Worm (Caenorhabditis elegans) whole organism, late embryonic: ENCODE results near the gene T26A8.4.

ENCODE experiments used
- F13H6.1 ChIP-seq: sonication (generic microtip); optimal IDR thresholded peaks from 2 replicates; lab custom pipeline; 2016; ENCODE audit warnings: missing genetic modification characterization, missing compliant biosample characterization
- K09A11.1 ChIP-seq: sonication (generic microtip); optimal IDR thresholded peaks from 2 replicates; lab custom pipeline; 2017; ENCODE audit warnings: antibody characterized with exemption, mild to moderate bottlenecking, missing genetic modification characterization, missing compliant biosample characterization; ENCODE audit not compliant: insufficient read depth
- ama-1 ChIP-seq: fragments of 150-350 bp; optimal IDR thresholded peaks from 2 replicates; lab custom pipeline; 2014
- ceh-48 ChIP-seq: sonication (generic microtip); optimal IDR thresholded peaks from 2 replicates; lab custom pipeline; 2016; ENCODE audit warnings: missing genetic modification characterization, inconsistent platforms, missing compliant biosample characterization
- ceh-9 ChIP-seq: sonication (generic microtip); optimal IDR thresholded peaks from 2 replicates; lab custom pipeline; 2016; ENCODE audit warnings: mild to moderate bottlenecking, missing genetic modification characterization, inconsistent platforms, missing compliant biosample characterization
- fkh-10 ChIP-seq: fragments of 150-350 bp; optimal IDR thresholded peaks from 2 replicates; lab custom pipeline; 2014; ENCODE audit warnings: missing biosample characterization, missing genetic modification reagents, missing genetic modification characterization
- fkh-6 ChIP-seq: sonication (generic microtip); optimal IDR thresholded peaks from 2 replicates; lab custom pipeline; 2016; ENCODE audit warnings: missing genetic modification characterization, missing compliant biosample characterization
- hlh-30 ChIP-seq: sonication (generic microtip); optimal IDR thresholded peaks from 2 replicates; lab custom pipeline; 2017; ENCODE audit warnings: antibody characterized with exemption, missing genetic modification characterization, missing compliant biosample characterization; ENCODE audit not compliant: insufficient read depth
- mec-3 ChIP-seq: sonication (generic microtip); optimal IDR thresholded peaks from 2 replicates; lab custom pipeline; 2016; ENCODE audit warnings: borderline replicate concordance, missing genetic modification characterization, missing compliant biosample characterization
- nfya-1 ChIP-seq: sonication (generic microtip); optimal IDR thresholded peaks from 2 replicates; lab custom pipeline; 2017; ENCODE audit warnings: missing genetic modification characterization, mild to moderate bottlenecking, missing compliant biosample characterization, antibody characterized with exemption, moderate library complexity
- syd-9 ChIP-seq: sonication (generic microtip); optimal IDR thresholded peaks from 2 replicates; lab custom pipeline; 2016; ENCODE audit warnings: mild to moderate bottlenecking, missing genetic modification characterization, moderate library complexity, missing compliant biosample characterization
- tbx-2 ChIP-seq: sonication (generic microtip); optimal IDR thresholded peaks from 2 replicates; lab custom pipeline; 2016; ENCODE audit warnings: missing genetic modification characterization, missing compliant biosample characterization
- ttx-3 ChIP-seq: sonication (generic microtip); optimal IDR thresholded peaks from 2 replicates; lab custom pipeline; 2016; ENCODE audit warnings: missing genetic modification reagents, missing genetic modification characterization, missing compliant biosample characterization
- zip-5 ChIP-seq: sonication (generic microtip); optimal IDR thresholded peaks from 2 replicates; lab custom pipeline; 2016; ENCODE audit warnings: missing genetic modification characterization, missing compliant biosample characterization

DNA sequence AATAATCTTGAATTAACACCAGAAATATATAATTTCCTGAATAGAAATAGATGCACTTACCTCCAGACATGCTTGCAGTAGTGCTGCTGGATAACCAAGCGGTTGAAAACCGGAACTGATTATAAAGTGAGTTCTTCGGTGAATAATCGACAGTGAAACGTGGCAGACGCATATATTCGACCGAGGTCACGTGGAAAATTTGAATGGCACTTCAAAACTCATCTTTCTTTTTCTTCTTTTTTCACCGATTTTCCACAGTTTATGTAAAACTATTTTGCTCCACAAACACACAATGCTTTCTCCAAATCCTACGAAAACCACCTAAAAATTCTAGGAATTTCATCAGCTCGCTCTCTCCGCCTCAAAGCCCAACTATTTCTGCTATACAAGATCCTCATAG lies 27.5 kb upstream of the T26A8.4 start, which contains the start of gene ant-1.4:
- TF ChIP-seq ttx-3 (tag; lab: Kevin White, UChicago): no peak
- no peak for TF ChIP-seq ceh-9 (tag; lab: Kevin White, UChicago)
- TF ChIP-seq hlh-30 (tag; lab: Kevin White, UChicago): no peak
- TF ChIP-seq zip-5 (tag; lab: Kevin White, UChicago): no peak
- no peak for TF ChIP-seq fkh-6
- TF ChIP-seq K09A11.1 (tag; lab: Kevin White, UChicago): no peak
- no peak for TF ChIP-seq ceh-48 (tag; lab: Kevin White, UChicago)
- TF ChIP-seq nfya-1 (tag; lab: Kevin White, UChicago): no peak
- no peak for TF ChIP-seq ama-1 (lab: Kevin White, UChicago)
- TF ChIP-seq F13H6.1 (tag; lab: Kevin White, UChicago): no peak
- no peak for TF ChIP-seq syd-9 (tag; lab: Kevin White, UChicago)
- no peak for TF ChIP-seq tbx-2 (tag; lab: Kevin White, UChicago)
- TF ChIP-seq mec-3 (tag; lab: Kevin White, UChicago): no peak
- no peak for TF ChIP-seq fkh-10
